Fruit fly (Drosophila melanogaster) whole organism, embryonic: ENCODE results near the gene CG6398.

ENCODE experiments used
- B-H1 ChIP-seq: fragments of 200-800 bp; sonication (Bioruptor generic); IDR thresholded peaks from 3 replicates; pipeline ENCODE4 v1.3.6; 2022; ENCODE audit warnings: missing biosample characterization, missing genetic modification characterization
- Blimp-1 ChIP-seq: fragments of 200-800 bp; sonication (Bioruptor generic); optimal IDR thresholded peaks from 3 replicates; lab custom pipeline; 2018; ENCODE audit warnings: missing biosample characterization, missing genetic modification characterization, mild to moderate bottlenecking, moderate library complexity, missing genetic modification reagents
- CG10462 ChIP-seq: fragments of 200-800 bp; sonication (Bioruptor generic); optimal IDR thresholded peaks from 2 replicates; lab custom pipeline; 2016; ENCODE audit warnings: missing biosample characterization, missing genetic modification characterization
- CG11085 ChIP-seq: fragments of 200-800 bp; sonication (Bioruptor generic); IDR thresholded peaks from 2 replicates; pipeline ENCODE4 v1.3.6; 2022; ENCODE audit warnings: missing biosample characterization, missing genetic modification characterization
- CG12659 ChIP-seq: fragments of 200-800 bp; sonication (Bioruptor generic); optimal IDR thresholded peaks from 3 replicates; lab custom pipeline; 2017; ENCODE audit warnings: mild to moderate bottlenecking, missing biosample characterization, missing genetic modification reagents, missing genetic modification characterization
- CG15073 ChIP-seq: fragments of 200-800 bp; sonication (Bioruptor generic); optimal IDR thresholded peaks from 2 replicates; lab custom pipeline; 2016; ENCODE audit warnings: missing biosample characterization, missing genetic modification characterization
- CG15269 ChIP-seq: fragments of 200-800 bp; sonication (Bioruptor generic); optimal IDR thresholded peaks from 2 replicates; lab custom pipeline; 2018; ENCODE audit warnings: missing biosample characterization, mild to moderate bottlenecking, missing genetic modification characterization, moderate library complexity
- CG17568 ChIP-seq: fragments of 200-800 bp; sonication (Bioruptor generic); optimal IDR thresholded peaks from 2 replicates; lab custom pipeline; 2018; ENCODE audit warnings: missing biosample characterization, mild to moderate bottlenecking, missing genetic modification characterization, moderate library complexity
- CG2116 ChIP-seq: fragments of 200-800 bp; sonication (Bioruptor generic); optimal IDR thresholded peaks from 3 replicates; lab custom pipeline; 2018; ENCODE audit warnings: missing biosample characterization, mild to moderate bottlenecking, missing genetic modification characterization
- CG2875 ChIP-seq: fragments of 200-800 bp; sonication (Bioruptor generic); optimal IDR thresholded peaks from 2 replicates; lab custom pipeline; 2017; ENCODE audit warnings: missing biosample characterization, mild to moderate bottlenecking, missing genetic modification characterization, missing genetic modification reagents
- CG32772 ChIP-seq: fragments of 200-800 bp; sonication (Bioruptor generic); IDR thresholded peaks from 2 replicates; pipeline ENCODE4 v1.3.6; 2022; ENCODE audit warnings: missing biosample characterization, missing genetic modification characterization
- CG34422 ChIP-seq: fragments of 200-800 bp; sonication (Bioruptor generic); IDR thresholded peaks from 3 replicates; pipeline ENCODE4 v1.3.6; 2022; ENCODE audit warnings: missing biosample characterization, missing genetic modification characterization
- CG4282 ChIP-seq: fragments of 200-800 bp; sonication (Bioruptor generic); optimal IDR thresholded peaks from 2 replicates; lab custom pipeline; 2016; ENCODE audit warnings: missing biosample characterization, missing genetic modification characterization
- CG4617 ChIP-seq: fragments of 200-800 bp; sonication (Bioruptor generic); optimal IDR thresholded peaks from 3 replicates; lab custom pipeline; 2016; ENCODE audit warnings: missing biosample characterization, missing genetic modification characterization, borderline replicate concordance
- CG8388 ChIP-seq: fragments of 200-800 bp; sonication (Bioruptor generic); optimal IDR thresholded peaks from 2 replicates; lab custom pipeline; 2019; ENCODE audit warnings: missing biosample characterization, mild to moderate bottlenecking, missing genetic modification characterization, moderate library complexity
- Deaf1 ChIP-seq: fragments of 200-800 bp; optimal IDR thresholded peaks from 3 replicates; lab custom pipeline; 2019; ENCODE audit warnings: missing biosample characterization, mild to moderate bottlenecking, missing genetic modification characterization, moderate library complexity
- GATAe ChIP-seq: fragments of 200-800 bp; sonication (Bioruptor generic); conservative IDR thresholded peaks from 2 replicates; pipeline ENCODE4 v1.3.6; 2022; ENCODE audit warnings: missing biosample characterization, missing genetic modification characterization
- Gsc ChIP-seq: fragments of 200-800 bp; sonication (Bioruptor generic); IDR thresholded peaks from 2 replicates; pipeline ENCODE4 v1.3.6; 2022; ENCODE audit warnings: missing biosample characterization, missing genetic modification characterization
- HLHmδ ChIP-seq: fragments of 200-800 bp; sonication (Bioruptor generic); optimal IDR thresholded peaks from 2 replicates; lab custom pipeline; 2018; ENCODE audit warnings: missing biosample characterization, mild to moderate bottlenecking, missing genetic modification characterization, moderate library complexity
- Kr ChIP-seq: fragments of 200-800 bp; sonication (Bioruptor generic); optimal IDR thresholded peaks from 2 replicates; lab custom pipeline; 2017; ENCODE audit warnings: missing biosample characterization, mild to moderate bottlenecking, missing genetic modification characterization
- Lhr ChIP-seq: fragments of 200-800 bp; sonication (Bioruptor generic); optimal IDR thresholded peaks from 3 replicates; lab custom pipeline; 2017; ENCODE audit warnings: mild to moderate bottlenecking, missing biosample characterization, missing genetic modification reagents, missing genetic modification characterization
- Lpt ChIP-seq: fragments of >200 bp; optimal IDR thresholded peaks from 2 replicates; lab custom pipeline; 2018; ENCODE audit warnings: missing biosample characterization, missing genetic modification characterization
- Mad ChIP-seq: fragments of 200-800 bp; sonication (Bioruptor generic); optimal IDR thresholded peaks from 2 replicates; lab custom pipeline; 2016; ENCODE audit warnings: missing biosample characterization, missing genetic modification characterization
- Mrtf ChIP-seq: fragments of 200-800 bp; sonication (Bioruptor generic); IDR thresholded peaks from 3 replicates; pipeline ENCODE4 v1.3.6; 2022; ENCODE audit warnings: missing biosample characterization, missing genetic modification characterization
- NK7.1 ChIP-seq: fragments of 200-800 bp; sonication (Bioruptor generic); optimal IDR thresholded peaks from 3 replicates; lab custom pipeline; 2016; ENCODE audit warnings: missing biosample characterization, missing genetic modification characterization
- Nf-YC ChIP-seq: fragments of 200-800 bp; optimal IDR thresholded peaks from 3 replicates; lab custom pipeline; 2019; ENCODE audit warnings: missing biosample characterization, mild to moderate bottlenecking, missing genetic modification characterization, moderate library complexity
- Optix ChIP-seq: fragments of 200-800 bp; sonication (Bioruptor generic); IDR thresholded peaks from 3 replicates; pipeline ENCODE4 v1.3.6; 2022; ENCODE audit warnings: missing biosample characterization, missing genetic modification characterization
- Side ChIP-seq: fragments of 200-800 bp; sonication (Bioruptor generic); optimal IDR thresholded peaks from 2 replicates; lab custom pipeline; 2016; ENCODE audit warnings: missing biosample characterization, missing genetic modification characterization
- Sin3A ChIP-seq: fragments of >200 bp; optimal IDR thresholded peaks from 2 replicates; lab custom pipeline; 2018
- Sry-β ChIP-seq: fragments of 200-800 bp; sonication (Bioruptor generic); optimal IDR thresholded peaks from 2 replicates; lab custom pipeline; 2018; ENCODE audit warnings: missing biosample characterization, mild to moderate bottlenecking, missing genetic modification characterization, moderate library complexity
- Tbp ChIP-seq: fragments of >200 bp; optimal IDR thresholded peaks from 2 replicates; lab custom pipeline; 2018; ENCODE audit warnings: missing biosample characterization, missing genetic modification characterization
- Trl ChIP-seq, 3 experiments: fragments of >200 bp in 2 of 3; fragments of 200-800 bp in 1 of 3; sonication (Bioruptor generic) in 1 of 3; optimal IDR thresholded peaks; 2 replicates in 1 of 3; 3 replicates in 2 of 3; lab custom pipeline; 2016 to 2017; ENCODE audit warnings: missing biosample characterization in 1 of 3, missing genetic modification characterization in 1 of 3
- ab ChIP-seq: fragments of 200-800 bp; sonication (Bioruptor generic); optimal IDR thresholded peaks from 2 replicates; lab custom pipeline; 2016; ENCODE audit warnings: missing biosample characterization, missing genetic modification characterization
- abd-A ChIP-seq: fragments of 200-800 bp; sonication (Bioruptor generic); optimal IDR thresholded peaks from 3 replicates; lab custom pipeline; 2019; ENCODE audit warnings: missing biosample characterization, mild to moderate bottlenecking, missing genetic modification characterization, moderate library complexity
- bowl ChIP-seq: fragments of 200-800 bp; sonication (Bioruptor generic); IDR thresholded peaks from 2 replicates; pipeline ENCODE4 v1.3.6; 2022; ENCODE audit warnings: missing biosample characterization, missing genetic modification characterization
- cg ChIP-seq: fragments of 200-800 bp; sonication (Bioruptor generic); optimal IDR thresholded peaks from 3 replicates; lab custom pipeline; 2019; ENCODE audit warnings: missing biosample characterization, mild to moderate bottlenecking, missing genetic modification characterization, moderate library complexity
- dati ChIP-seq: fragments of 200-800 bp; sonication (Bioruptor generic); IDR thresholded peaks from 2 replicates; pipeline ENCODE4 v1.3.6; 2022; ENCODE audit warnings: missing biosample characterization, missing genetic modification characterization
- dpn ChIP-seq, 2 experiments: fragments of 200-800 bp; sonication (Bioruptor generic); optimal IDR thresholded peaks; 3 replicates each; lab custom pipeline; 2016; ENCODE audit warnings: missing biosample characterization in 2 of 2, missing genetic modification characterization in 2 of 2
- en ChIP-seq: fragments of 200-800 bp; sonication (Bioruptor generic); optimal IDR thresholded peaks from 2 replicates; lab custom pipeline; 2016; ENCODE audit warnings: missing biosample characterization, missing genetic modification characterization
- fd3F ChIP-seq: fragments of 200-800 bp; sonication (Bioruptor generic); optimal IDR thresholded peaks from 2 replicates; lab custom pipeline; 2018; ENCODE audit warnings: missing biosample characterization, mild to moderate bottlenecking, missing genetic modification characterization, moderate library complexity
- fd64A ChIP-seq: fragments of 200-800 bp; sonication (Bioruptor generic); optimal IDR thresholded peaks from 3 replicates; lab custom pipeline; 2018; ENCODE audit warnings: missing biosample characterization, mild to moderate bottlenecking, missing genetic modification characterization
- kni ChIP-seq: fragments of 200-800 bp; sonication (Bioruptor generic); optimal IDR thresholded peaks from 3 replicates; lab custom pipeline; 2017; ENCODE audit warnings: mild to moderate bottlenecking, missing biosample characterization, missing genetic modification reagents, missing genetic modification characterization
- pros ChIP-seq: fragments of 200-800 bp; sonication (Bioruptor generic); optimal IDR thresholded peaks from 3 replicates; lab custom pipeline; 2019; ENCODE audit warnings: missing biosample characterization, mild to moderate bottlenecking, missing genetic modification characterization, moderate library complexity
- ranshi ChIP-seq: fragments of 200-800 bp; sonication (Bioruptor generic); IDR thresholded peaks from 2 replicates; pipeline ENCODE4 v1.3.6; 2022; ENCODE audit warnings: missing biosample characterization, missing genetic modification characterization
- slp2 ChIP-seq: fragments of 200-800 bp; sonication (Bioruptor generic); optimal IDR thresholded peaks from 2 replicates; lab custom pipeline; 2016; ENCODE audit warnings: missing biosample characterization, missing genetic modification characterization
- sna ChIP-seq: fragments of 200-800 bp; sonication (Bioruptor generic); IDR thresholded peaks from 2 replicates; pipeline ENCODE4 v1.3.6; 2022; ENCODE audit warnings: missing biosample characterization, missing genetic modification characterization; ENCODE audit not compliant: partially characterized antibody
- sqz ChIP-seq: fragments of 200-800 bp; sonication (Bioruptor generic); optimal IDR thresholded peaks from 3 replicates; lab custom pipeline; 2018; ENCODE audit warnings: missing biosample characterization, mild to moderate bottlenecking, missing genetic modification characterization
- sug ChIP-seq: fragments of 200-800 bp; optimal IDR thresholded peaks from 2 replicates; lab custom pipeline; 2019; ENCODE audit warnings: missing biosample characterization, mild to moderate bottlenecking, missing genetic modification characterization, moderate library complexity
- tna ChIP-seq: fragments of 200-800 bp; sonication (Bioruptor generic); IDR thresholded peaks from 2 replicates; pipeline ENCODE4 v1.3.6; 2022; ENCODE audit warnings: missing biosample characterization, missing genetic modification characterization; ENCODE audit not compliant: partially characterized antibody
- vfl ChIP-seq: fragments of 200-800 bp; sonication (Bioruptor generic); optimal IDR thresholded peaks from 2 replicates; lab custom pipeline; 2016; ENCODE audit warnings: missing biosample characterization, missing genetic modification characterization
- zen ChIP-seq: fragments of 200-800 bp; sonication (Bioruptor generic); optimal IDR thresholded peaks from 3 replicates; lab custom pipeline; 2018; ENCODE audit warnings: missing biosample characterization, mild to moderate bottlenecking, missing genetic modification characterization, moderate library complexity

The CG6398 gene

dm6 chrX:17789413-17790054, 41.1 kb upstream of the CG6398 start (continued):
- TF ChIP-seq abd-A (peak; percentile 82), dati (GFP tag; lab: Robert Waterston, UW) (no peak), Mad (GFP tag; lab: Kevin White, UChicago) (no peak), vfl (GFP tag; lab: Kevin White, UChicago) (no peak), Gsc (GFP tag; lab: Robert Waterston, UW) (no peak), Tbp (no peak), Sin3A (lab: Kevin White, UChicago) (no peak), CG34422 (no peak), zen (tag; lab: Kevin White, UChicago) (peak; percentile 32), CG15073 (GFP tag; lab: Kevin White, UChicago) (no peak), Blimp-1 (GFP tag; lab: Kevin White, UChicago) (no peak), kni (no peak), GATAe (GFP tag; lab: Robert Waterston, UW) (no peak), Lhr (no peak), Kr (GFP tag; lab: Kevin White, UChicago) (no peak), CG4617 (GFP tag; lab: Kevin White, UChicago) (no peak), CG2116 (no peak), slp2 (GFP tag; lab: Kevin White, UChicago) (no peak), Side (no peak), HLHmδ (no peak), B-H1 (GFP tag; lab: Robert Waterston, UW) (no peak), bowl (GFP tag; lab: Robert Waterston, UW) (no peak), en (GFP tag; lab: Kevin White, UChicago) (no peak), NK7.1 (GFP tag; lab: Kevin White, UChicago) (no peak), fd64A (no peak), CG10462 (GFP tag; lab: Kevin White, UChicago) (no peak), Lpt (GFP tag; lab: Kevin White, UChicago) (no peak), Sry-β (GFP tag; lab: Kevin White, UChicago) (no peak), Deaf1 (peak; percentile 17), CG11085 (GFP tag; lab: Robert Waterston, UW) (no peak), fd3F (GFP tag; lab: Kevin White, UChicago) (no peak), tna (GFP tag; lab: Robert Waterston, UW) (no peak), Mrtf (no peak), CG17568 (no peak), CG2875 (GFP tag; lab: Kevin White, UChicago) (no peak), cg (GFP tag; lab: Kevin White, UChicago) (peak; percentile 87), sug (tag; lab: Kevin White, UChicago) (no peak), ab (GFP tag; lab: Kevin White, UChicago) (no peak), Optix (GFP tag; lab: Robert Waterston, UW) (no peak), ranshi (no peak), sna (no peak), CG12659 (GFP tag; lab: Kevin White, UChicago) (no peak), Nf-YC (tag; lab: Kevin White, UChicago) (peak; percentile 98), CG8388 (GFP tag; lab: Kevin White, UChicago) (no peak), CG15269 (no peak), dpn (GFP tag; optimal IDR thresholded peaks at IDR 0.05; lab: Kevin White, UChicago) (no peak), pros (GFP tag; lab: Kevin White, UChicago) (no peak), Trl (optimal IDR thresholded peaks at IDR 0.05; lab: Kevin White, UChicago) (peak; percentile 62 to 67), Trl (GFP tag; optimal IDR thresholded peaks at IDR 0.05; lab: Kevin White, UChicago) (no peak), CG32772 (GFP tag; lab: Robert Waterston, UW) (peak; percentile 22; the same call in 1 of the 2 replicates), sqz (peak; percentile 88), CG4282 (GFP tag; lab: Kevin White, UChicago) (no peak)
